Worm (Caenorhabditis elegans) whole organism, mixed stage, embryonic: Measurements from ENCODE around the gene atg-18.

ENCODE experiments used
- M03D4.4 ChIP-seq: sonication (generic microtip); optimal IDR thresholded peaks from 2 replicates; lab custom pipeline; 2017; ENCODE audit warnings: mild to moderate bottlenecking, missing genetic modification characterization, missing compliant biosample characterization
- bed-3 ChIP-seq: fragments of 200-800 bp; sonication (Bioruptor generic); optimal IDR thresholded peaks from 3 replicates; lab custom pipeline; 2018; ENCODE audit warnings: mild to moderate bottlenecking, missing genetic modification characterization, moderate library complexity, missing compliant biosample characterization
- blmp-1 ChIP-seq: fragments of 150-350 bp; optimal IDR thresholded peaks from 2 replicates; lab custom pipeline; 2014; ENCODE audit warnings: missing biosample characterization, missing genetic modification characterization
- ceh-39 ChIP-seq: fragments of 150-350 bp; optimal IDR thresholded peaks from 2 replicates; lab custom pipeline; 2014; ENCODE audit warnings: missing biosample characterization, missing genetic modification characterization
- ceh-43 ChIP-seq: fragments of 200-800 bp; sonication (Bioruptor generic); optimal IDR thresholded peaks from 2 replicates; lab custom pipeline; 2018; ENCODE audit warnings: mild to moderate bottlenecking, missing genetic modification characterization, moderate library complexity, missing compliant biosample characterization
- ceh-83 ChIP-seq: fragments of 200-800 bp; sonication (Bioruptor generic); optimal IDR thresholded peaks from 2 replicates; lab custom pipeline; 2018; ENCODE audit warnings: mild to moderate bottlenecking, missing genetic modification characterization, missing compliant biosample characterization
- ces-1 ChIP-seq: fragments of 150-350 bp; optimal IDR thresholded peaks from 2 replicates; lab custom pipeline; 2014; ENCODE audit warnings: missing biosample characterization, missing genetic modification reagents, missing genetic modification characterization
- cnd-1 ChIP-seq: fragments of 200-800 bp; sonication (Bioruptor generic); optimal IDR thresholded peaks from 2 replicates; lab custom pipeline; 2018; ENCODE audit warnings: mild to moderate bottlenecking, missing genetic modification characterization, missing compliant biosample characterization
- drap-1 ChIP-seq: fragments of 200-800 bp; sonication (Bioruptor generic); optimal IDR thresholded peaks from 3 replicates; lab custom pipeline; 2018; ENCODE audit warnings: mild to moderate bottlenecking, missing genetic modification characterization, missing compliant biosample characterization
- elt-1 ChIP-seq: sonication (generic microtip); optimal IDR thresholded peaks from 2 replicates; lab custom pipeline; 2017; ENCODE audit warnings: missing genetic modification characterization, mild to moderate bottlenecking, missing compliant biosample characterization, antibody characterized with exemption, moderate library complexity, borderline replicate concordance; ENCODE audit not compliant: insufficient read depth
- elt-3 ChIP-seq: fragments of 150-350 bp; optimal IDR thresholded peaks from 2 replicates; lab custom pipeline; 2014; ENCODE audit warnings: missing biosample characterization, missing genetic modification characterization
- flh-1 ChIP-seq: fragments of 200-800 bp; sonication (Bioruptor generic); optimal IDR thresholded peaks from 2 replicates; lab custom pipeline; 2018; ENCODE audit warnings: mild to moderate bottlenecking, missing genetic modification characterization, moderate library complexity, missing compliant biosample characterization
- ham-2 ChIP-seq: fragments of 200-800 bp; sonication (Bioruptor generic); optimal IDR thresholded peaks from 2 replicates; lab custom pipeline; 2018; ENCODE audit warnings: mild to moderate bottlenecking, missing genetic modification characterization, missing compliant biosample characterization
- hlh-1 ChIP-seq: fragments of 150-350 bp; optimal IDR thresholded peaks from 2 replicates; lab custom pipeline; 2014; ENCODE audit warnings: missing biosample characterization, missing genetic modification reagents, missing genetic modification characterization
- lin-32 ChIP-seq: fragments of 200-800 bp; sonication (Bioruptor generic); optimal IDR thresholded peaks from 2 replicates; lab custom pipeline; 2018; ENCODE audit warnings: mild to moderate bottlenecking, missing genetic modification characterization, missing compliant biosample characterization
- lsy-2 ChIP-seq: fragments of 150-350 bp; optimal IDR thresholded peaks from 2 replicates; lab custom pipeline; 2014; ENCODE audit warnings: missing biosample characterization, missing genetic modification characterization
- mab-5 ChIP-seq: fragments of 150-350 bp; optimal IDR thresholded peaks from 2 replicates; lab custom pipeline; 2014; ENCODE audit warnings: missing biosample characterization, missing genetic modification characterization
- mep-1 ChIP-seq: fragments of 150-350 bp; optimal IDR thresholded peaks from 2 replicates; lab custom pipeline; 2017; ENCODE audit warnings: missing biosample characterization, missing genetic modification reagents, missing genetic modification characterization, inconsistent platforms
- mls-2 ChIP-seq: sonication (generic microtip); optimal IDR thresholded peaks from 2 replicates; lab custom pipeline; 2016; ENCODE audit warnings: mild to moderate bottlenecking, missing genetic modification characterization, moderate library complexity, missing compliant biosample characterization
- nhr-2 ChIP-seq: fragments of 150-350 bp; optimal IDR thresholded peaks from 2 replicates; lab custom pipeline; 2014; ENCODE audit warnings: missing biosample characterization, missing genetic modification characterization
- nhr-237 ChIP-seq: fragments of 150-350 bp; optimal IDR thresholded peaks from 2 replicates; lab custom pipeline; 2014; ENCODE audit warnings: missing biosample characterization, missing genetic modification characterization
- nhr-28 ChIP-seq: fragments of 150-350 bp; optimal IDR thresholded peaks from 2 replicates; lab custom pipeline; 2014; ENCODE audit warnings: missing biosample characterization, missing genetic modification characterization
- nhr-76 ChIP-seq: sonication (generic microtip); optimal IDR thresholded peaks from 2 replicates; lab custom pipeline; 2017; ENCODE audit warnings: missing biosample characterization, missing genetic modification characterization
- pha-4 ChIP-seq: fragments of 150-350 bp; optimal IDR thresholded peaks from 2 replicates; lab custom pipeline; 2018; ENCODE audit warnings: missing biosample characterization, missing genetic modification reagents, missing genetic modification characterization
- sem-2 ChIP-seq: fragments of 200-800 bp; sonication (Bioruptor generic); optimal IDR thresholded peaks from 2 replicates; lab custom pipeline; 2018; ENCODE audit warnings: mild to moderate bottlenecking, missing genetic modification characterization, missing compliant biosample characterization
- snpc-4 ChIP-seq: fragments of 150-350 bp; optimal IDR thresholded peaks from 2 replicates; lab custom pipeline; 2014; ENCODE audit warnings: missing biosample characterization, missing genetic modification characterization
- sptf-1 ChIP-seq: sonication (generic microtip); optimal IDR thresholded peaks from 2 replicates; lab custom pipeline; 2017; ENCODE audit warnings: mild to moderate bottlenecking, missing genetic modification characterization, moderate library complexity, missing compliant biosample characterization
- unc-120 ChIP-seq: sonication (generic microtip); optimal IDR thresholded peaks from 2 replicates; lab custom pipeline; 2017; ENCODE audit warnings: missing genetic modification characterization, missing compliant biosample characterization; ENCODE audit not compliant: poor library complexity, severe bottlenecking
- unc-39 ChIP-seq: fragments of 150-350 bp; optimal IDR thresholded peaks from 2 replicates; lab custom pipeline; 2014; ENCODE audit warnings: missing biosample characterization, missing genetic modification characterization
- unc-62 ChIP-seq: fragments of 150-350 bp; optimal IDR thresholded peaks from 2 replicates; lab custom pipeline; 2014; ENCODE audit warnings: missing biosample characterization, missing genetic modification reagents, missing genetic modification characterization
- zip-8 ChIP-seq: fragments of 150-350 bp; optimal IDR thresholded peaks from 2 replicates; lab custom pipeline; 2014; ENCODE audit warnings: missing biosample characterization, missing genetic modification characterization
- ztf-11 ChIP-seq: fragments of 150-350 bp; optimal IDR thresholded peaks from 2 replicates; lab custom pipeline; 2014; ENCODE audit warnings: missing biosample characterization, missing genetic modification characterization

atg-18 gene

ce11 chrV:8599192-8599591 is 31.9 kb downstream of the atg-18 start, which contains the start of gene F41E6.7:
TSS of gene F41E6.7 (minus strand) at chrV:8599292.
- TF ChIP-seq unc-62 (GFP tag; lab: Kevin White, UChicago) (no peak), elt-3 (tag; lab: Kevin White, UChicago) (no peak), cnd-1 (no peak), mep-1 (no peak), zip-8 (tag; lab: Kevin White, UChicago) (no peak), ceh-83 (GFP tag; lab: Kevin White, UChicago) (no peak), ham-2 (no peak), nhr-76 (tag; lab: Kevin White, UChicago) (no peak), lin-32 (no peak), mls-2 (tag; lab: Kevin White, UChicago) (no peak), ceh-43 (GFP tag; lab: Kevin White, UChicago) (no peak), elt-1 (tag; lab: Kevin White, UChicago) (no peak), pha-4 (no peak), blmp-1 (tag; lab: Kevin White, UChicago) (no peak), M03D4.4 (tag; lab: Kevin White, UChicago) (no peak), nhr-237 (tag; lab: Kevin White, UChicago) (no peak), unc-120 (tag; lab: Kevin White, UChicago) (no peak), hlh-1 (tag; lab: Kevin White, UChicago) (no peak)

ce11 chrV:8594105-8594964 is 36.8 kb downstream of the atg-18 start, which contains the start of gene tag-196:
TSS of gene tag-196 (plus strand) at chrV:8594914.
- TF ChIP-seq mls-2 (tag; lab: Kevin White, UChicago) (no peak), nhr-28 (tag; lab: Kevin White, UChicago) (no peak), unc-39 (tag; lab: Kevin White, UChicago) (no peak), hlh-1 (tag; lab: Kevin White, UChicago) (peak; percentile 94), blmp-1 (tag; lab: Kevin White, UChicago) (no peak), ces-1 (GFP tag; lab: Kevin White, UChicago) (peak; percentile 95), sem-2 (GFP tag; lab: Kevin White, UChicago) (no peak), drap-1 (GFP tag; lab: Kevin White, UChicago) (no peak), ceh-43 (GFP tag; lab: Kevin White, UChicago) (no peak), elt-1 (tag; lab: Kevin White, UChicago) (no peak), lsy-2 (tag; lab: Kevin White, UChicago) (no peak), M03D4.4 (tag; lab: Kevin White, UChicago) (no peak), bed-3 (GFP tag; lab: Kevin White, UChicago) (no peak), mep-1 (no peak), cnd-1 (peak; percentile 10), ceh-39 (no peak), unc-120 (tag; lab: Kevin White, UChicago) (peak; percentile 20), flh-1 (no peak), snpc-4 (tag; lab: Kevin White, UChicago) (no peak), nhr-76 (tag; lab: Kevin White, UChicago) (no peak), ceh-83 (GFP tag; lab: Kevin White, UChicago) (no peak), pha-4 (no peak), unc-62 (GFP tag; lab: Kevin White, UChicago) (peak; percentile 11), nhr-2 (peak; percentile 11), nhr-237 (tag; lab: Kevin White, UChicago) (no peak)
- TF ChIP-seq, all 35 proteins: peak for 6

ce11 chrV:8592691-8593307 is 38.3 kb downstream of the atg-18 start:
- TF ChIP-seq ces-1 (GFP tag; lab: Kevin White, UChicago) (peak; percentile 86), mep-1 (no peak), snpc-4 (tag; lab: Kevin White, UChicago) (no peak), unc-62 (GFP tag; lab: Kevin White, UChicago) (peak; percentile 59)

- no peak for TF ChIP-seq nhr-28 (tag; lab: Kevin White, UChicago)
- TF ChIP-seq mab-5 (tag; lab: Kevin White, UChicago): no peak
- TF ChIP-seq nhr-237 (tag; lab: Kevin White, UChicago): no peak
- TF ChIP-seq unc-39 (tag; lab: Kevin White, UChicago): no peak
- no peak for TF ChIP-seq sptf-1 (tag; lab: Kevin White, UChicago)
- no peak for TF ChIP-seq blmp-1 (tag; lab: Kevin White, UChicago)
- TF ChIP-seq ham-2: no peak
- TF ChIP-seq ztf-11 (tag; lab: Kevin White, UChicago): no peak
Measured at ce11 chrV:8588079-8588478, 43.0 kb downstream of the atg-18 start, which contains the start of gene C10B5.3. TSS of gene C10B5.3 (minus strand) at chrV:8588179.
